Worm (Caenorhabditis elegans): ENCODE measurements around the gene agt-2.

Gene agt-2

ce11 chrII:5358137-5358745 lies 15.4 kb downstream of the agt-2 start, which contains the start of the genes F09E5.11 and bmy-1 (continued):
- TF ChIP-seq ceh-91 (GFP tag; IDR thresholded peaks at IDR 0.05) (peak; percentile 68), Y56A3A.18 (GFP tag; IDR thresholded peaks at IDR 0.05) (no peak), nhr-90 (tag; optimal IDR thresholded peaks at IDR 0.05) (no peak), lin-26 (GFP tag; IDR thresholded peaks at IDR 0.05) (0 out of 2 replicates have a peak, but pooled peaks have one; percentile 34), ztf-26 (tag; optimal IDR thresholded peaks at IDR 0.05) (peak; percentile 7), sptf-2 (GFP tag; optimal IDR thresholded peaks at IDR 0.05) (peak; percentile 63), attf-5 (GFP tag; optimal IDR thresholded peaks at IDR 0.05) (peak; percentile 97), tbx-9 (tag; optimal IDR thresholded peaks at IDR 0.05; ENCODE audit: borderline replicate concordance) (no peak), nhr-179 (tag; optimal IDR thresholded peaks at IDR 0.05) (no peak), ceh-40 (GFP tag; IDR thresholded peaks at IDR 0.05) (0 out of 2 replicates have a peak, but pooled peaks have one; percentile 39), rec-8 (tag; optimal IDR thresholded peaks at IDR 0.05) (peak in 1 of 2 experiments; percentile 60), lin-40 (tag; optimal IDR thresholded peaks at IDR 0.05) (peak; percentile 65), ceh-100 (GFP tag; IDR thresholded peaks at IDR 0.05) (peak; percentile 80), mes-4 (tag; optimal IDR thresholded peaks at IDR 0.05) (no peak), F57A8.1 (GFP tag; optimal IDR thresholded peaks at IDR 0.05) (no peak), Y95B8A.8 (GFP tag; IDR thresholded peaks at IDR 0.05) (0 out of 2 replicates have a peak, but pooled peaks have one; percentile 48), ztf-25 (GFP tag; IDR thresholded peaks at IDR 0.05) (peak; percentile 91), egrh-3 (GFP tag; IDR thresholded peaks at IDR 0.05) (peak; percentile 72), B0336.3 (GFP tag; IDR thresholded peaks at IDR 0.05) (peak; percentile 73), F57C9.4 (tag; optimal IDR thresholded peaks at IDR 0.05) (no peak), rpc-1 (optimal IDR thresholded peaks at IDR 0.05) (peak; percentile 28), rpc-1 (tag; optimal IDR thresholded peaks at IDR 0.05) (no peak), sdz-38 (tag; optimal IDR thresholded peaks at IDR 0.05) (no peak), ztf-28 (GFP tag; IDR thresholded peaks at IDR 0.05) (peak; percentile 77), F10E7.11 (tag; optimal IDR thresholded peaks at IDR 0.05) (no peak), attf-3 (GFP tag; conservative IDR thresholded peaks at IDR 0.05) (peak; percentile 50; the same call in 1 of the 2 replicates), snpc-1.3 (tag; optimal IDR thresholded peaks at IDR 0.05; ENCODE audit: insufficient read depth) (no peak), attf-6 (GFP tag; IDR thresholded peaks at IDR 0.05) (no peak), him-1 (tag; optimal IDR thresholded peaks at IDR 0.05) (no peak), egl-18 (GFP tag; IDR thresholded peaks at IDR 0.05) (no peak), F55B11.4 (tag; optimal IDR thresholded peaks at IDR 0.05; ENCODE audit: borderline replicate concordance, insufficient read depth) (no peak), aptf-2 (GFP tag; conservative IDR thresholded peaks at IDR 0.05) (peak; percentile 83), lsy-27 (tag; optimal IDR thresholded peaks at IDR 0.05; ENCODE audit: borderline replicate concordance, insufficient read depth) (no peak), B0035.1 (tag; optimal IDR thresholded peaks at IDR 0.05) (peak; percentile 9), ztf-6 (GFP tag; IDR thresholded peaks at IDR 0.05) (peak; percentile 30; the same call in 1 of the 2 replicates), nfya-2 (GFP tag; IDR thresholded peaks at IDR 0.05) (no peak), K12H6.12 (tag; optimal IDR thresholded peaks at IDR 0.05) (peak; percentile 80), ZK185.1 (tag; optimal IDR thresholded peaks at IDR 0.05; ENCODE audit: poor library complexity, severe bottlenecking) (peak; percentile 80), ztf-22 (GFP tag; optimal IDR thresholded peaks at IDR 0.05) (no peak), efl-1 (GFP tag; optimal IDR thresholded peaks at IDR 0.05) (peak; percentile 17), ccch-3 (GFP tag; optimal IDR thresholded peaks at IDR 0.05) (peak; percentile 74), hsf-1 (GFP tag; IDR thresholded peaks at IDR 0.05) (peak; percentile 73; the same call in 1 of the 2 replicates), athp-1 (tag; optimal IDR thresholded peaks at IDR 0.05) (peak; percentile 73), zfh-2 (GFP tag; conservative IDR thresholded peaks at IDR 0.05) (peak; percentile 93), nfya-1 (tag; optimal IDR thresholded peaks at IDR 0.05; ENCODE audit: borderline replicate concordance, insufficient read depth) (no peak), madf-10 (tag; optimal IDR thresholded peaks at IDR 0.05) (peak; percentile 61), rcor-1 (GFP tag; IDR thresholded peaks at IDR 0.05) (peak; percentile 67; the same call in 1 of the 2 replicates)

Data from whole organism, young adult.